Worm (Caenorhabditis elegans) whole organism, L3 larva: ENCODE results near the gene C05D12.1.

Experiments used
- ceh-82 ChIP-seq: fragments of 150-350 bp; optimal IDR thresholded peaks from 2 replicates; lab custom pipeline; 2014; ENCODE audit warnings: missing biosample characterization, missing genetic modification characterization
- egl-27 ChIP-seq: sonication (generic microtip); optimal IDR thresholded peaks from 4 replicates; lab custom pipeline; 2017; ENCODE audit warnings: missing biosample characterization, missing genetic modification reagents, missing genetic modification characterization
- elt-2 ChIP-seq: sonication (generic microtip); optimal IDR thresholded peaks from 2 replicates; lab custom pipeline; 2016; ENCODE audit warnings: missing genetic modification reagents, mild to moderate bottlenecking, missing genetic modification characterization, missing compliant biosample characterization
- elt-3 ChIP-seq, 3 experiments: fragments of 150-350 bp in 1 of 3; sonication (generic microtip) in 2 of 3; optimal IDR thresholded peaks; 2 replicates in 2 of 3; 4 replicates in 1 of 3; lab custom pipeline; 2014 to 2017; ENCODE audit warnings: missing biosample characterization in 3 of 3, missing genetic modification characterization in 3 of 3
- fkh-10 ChIP-seq: sonication (generic microtip); optimal IDR thresholded peaks from 2 replicates; lab custom pipeline; 2017; ENCODE audit warnings: missing biosample characterization, missing genetic modification reagents, missing genetic modification characterization
- lin-39 ChIP-seq: fragments of 150-350 bp; optimal IDR thresholded peaks from 2 replicates; lab custom pipeline; 2018; ENCODE audit warnings: missing biosample characterization, missing genetic modification reagents, missing genetic modification characterization
- mdl-1 ChIP-seq: fragments of 150-350 bp; optimal IDR thresholded peaks from 2 replicates; lab custom pipeline; 2014; ENCODE audit warnings: missing biosample characterization, missing genetic modification characterization
- nhr-11 ChIP-seq: fragments of 150-350 bp; optimal IDR thresholded peaks from 2 replicates; lab custom pipeline; 2014; ENCODE audit warnings: missing biosample characterization, missing genetic modification characterization
- nhr-23 ChIP-seq: fragments of 150-350 bp; optimal IDR thresholded peaks from 2 replicates; lab custom pipeline; 2014; ENCODE audit warnings: missing biosample characterization, missing genetic modification reagents, missing genetic modification characterization
- nhr-76 ChIP-seq: fragments of 150-350 bp; sonication (generic microtip); optimal IDR thresholded peaks from 5 replicates; lab custom pipeline; 2014; ENCODE audit warnings: missing biosample characterization, missing genetic modification characterization
- pha-4 ChIP-seq: fragments of 150-350 bp; optimal IDR thresholded peaks from 2 replicates; lab custom pipeline; 2014; ENCODE audit warnings: missing biosample characterization, missing genetic modification reagents, missing genetic modification characterization
- snpc-4 ChIP-seq: fragments of 150-350 bp; optimal IDR thresholded peaks from 2 replicates; lab custom pipeline; 2014; ENCODE audit warnings: missing biosample characterization, missing genetic modification characterization
- unc-39 ChIP-seq: sonication (generic microtip); optimal IDR thresholded peaks from 4 replicates; lab custom pipeline; 2017; ENCODE audit warnings: missing biosample characterization, missing genetic modification characterization
- ztf-11 ChIP-seq: fragments of 150-350 bp; optimal IDR thresholded peaks from 2 replicates; lab custom pipeline; 2014; ENCODE audit warnings: missing biosample characterization, missing genetic modification characterization

DNA sequence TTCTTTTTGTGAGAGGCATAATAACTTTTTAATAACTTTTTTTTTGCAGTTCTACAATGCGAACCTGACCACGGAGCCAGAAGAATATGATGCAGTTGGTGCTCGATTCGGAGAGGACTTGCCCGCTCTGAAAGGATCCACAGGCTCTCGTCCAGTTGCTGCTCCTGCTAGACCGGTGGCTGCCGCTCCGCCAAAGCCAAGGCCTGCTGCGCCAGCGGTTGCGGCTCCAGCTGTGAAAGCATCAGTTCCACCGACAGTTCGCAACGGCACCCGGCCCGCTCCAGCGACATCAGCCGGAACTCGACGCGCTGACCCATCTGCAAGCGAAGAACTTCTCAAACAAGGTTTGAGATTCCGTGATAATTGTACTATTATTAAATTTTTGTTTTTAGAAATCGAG lies 27.6 kb upstream of the C05D12.1 start:
- TF ChIP-seq pha-4 (tag; lab: Kevin White, UChicago) (no peak), egl-27 (tag; lab: Kevin White, UChicago) (no peak), unc-39 (no peak), nhr-76 (tag; lab: Kevin White, UChicago) (no peak), ceh-82 (tag; lab: Kevin White, UChicago) (no peak), lin-39 (tag; lab: Kevin White, UChicago) (no peak), elt-3 (tag; optimal IDR thresholded peaks at IDR 0.05; lab: Kevin White, UChicago) (no peak), nhr-11 (tag; lab: Kevin White, UChicago) (no peak), snpc-4 (no peak), mdl-1 (tag; lab: Kevin White, UChicago) (no peak), ztf-11 (no peak), elt-2 (no peak), fkh-10 (GFP tag; lab: Kevin White, UChicago) (no peak), nhr-23 (no peak)
